Fruit fly (Drosophila melanogaster) whole organism, adult: Measurements from ENCODE around the gene Nedd8.

Experiments used
- CG11617 ChIP-seq: fragments of 200-800 bp; sonication (Bioruptor generic); optimal IDR thresholded peaks from 2 replicates; lab custom pipeline; 2017; ENCODE audit warnings: mild to moderate bottlenecking, missing biosample characterization, missing genetic modification reagents, missing genetic modification characterization
- CG12768 ChIP-seq: fragments of 200-800 bp; sonication (Bioruptor generic); optimal IDR thresholded peaks from 2 replicates; lab custom pipeline; 2017; ENCODE audit warnings: missing biosample characterization, missing genetic modification characterization, mild to moderate bottlenecking, moderate library complexity, missing genetic modification reagents
- CG1620 ChIP-seq: fragments of 200-800 bp; sonication (Bioruptor generic); optimal IDR thresholded peaks from 2 replicates; lab custom pipeline; 2016; ENCODE audit warnings: missing biosample characterization, missing genetic modification characterization
- CG7101 ChIP-seq: fragments of 200-800 bp; sonication (Bioruptor generic); optimal IDR thresholded peaks from 2 replicates; lab custom pipeline; 2018; ENCODE audit warnings: missing biosample characterization, mild to moderate bottlenecking, missing genetic modification characterization, moderate library complexity
- Clk ChIP-seq: fragments of 200-800 bp; sonication (Bioruptor generic); optimal IDR thresholded peaks from 2 replicates; lab custom pipeline; 2017; ENCODE audit warnings: missing biosample characterization, missing genetic modification characterization
- Crg-1 ChIP-seq: fragments of 200-800 bp; sonication (Bioruptor generic); optimal IDR thresholded peaks from 2 replicates; lab custom pipeline; 2016; ENCODE audit warnings: missing biosample characterization, missing genetic modification characterization
- Hr96 ChIP-seq: fragments of 200-800 bp; sonication (Bioruptor generic); optimal IDR thresholded peaks from 2 replicates; lab custom pipeline; 2016; ENCODE audit warnings: missing biosample characterization, missing genetic modification characterization
- Mnt ChIP-seq: fragments of 200-800 bp; sonication (Bioruptor generic); optimal IDR thresholded peaks from 2 replicates; lab custom pipeline; 2016; ENCODE audit warnings: missing biosample characterization, mild to moderate bottlenecking, missing genetic modification characterization
- bab1 ChIP-seq: fragments of 200-800 bp; sonication (Bioruptor generic); optimal IDR thresholded peaks from 3 replicates; lab custom pipeline; 2019; ENCODE audit warnings: missing biosample characterization, mild to moderate bottlenecking, missing genetic modification characterization, moderate library complexity
- ovo ChIP-seq: fragments of 200-800 bp; sonication (Bioruptor generic); optimal IDR thresholded peaks from 2 replicates; lab custom pipeline; 2016; ENCODE audit warnings: missing biosample characterization, missing genetic modification characterization
- tj ChIP-seq: fragments of 200-800 bp; sonication (Bioruptor generic); optimal IDR thresholded peaks from 3 replicates; lab custom pipeline; 2017; ENCODE audit warnings: missing biosample characterization, mild to moderate bottlenecking, missing genetic modification characterization, moderate library complexity
- toe ChIP-seq: fragments of 200-800 bp; sonication (Bioruptor generic); optimal IDR thresholded peaks from 2 replicates; lab custom pipeline; 2016; ENCODE audit warnings: missing biosample characterization, missing genetic modification characterization

DNA sequence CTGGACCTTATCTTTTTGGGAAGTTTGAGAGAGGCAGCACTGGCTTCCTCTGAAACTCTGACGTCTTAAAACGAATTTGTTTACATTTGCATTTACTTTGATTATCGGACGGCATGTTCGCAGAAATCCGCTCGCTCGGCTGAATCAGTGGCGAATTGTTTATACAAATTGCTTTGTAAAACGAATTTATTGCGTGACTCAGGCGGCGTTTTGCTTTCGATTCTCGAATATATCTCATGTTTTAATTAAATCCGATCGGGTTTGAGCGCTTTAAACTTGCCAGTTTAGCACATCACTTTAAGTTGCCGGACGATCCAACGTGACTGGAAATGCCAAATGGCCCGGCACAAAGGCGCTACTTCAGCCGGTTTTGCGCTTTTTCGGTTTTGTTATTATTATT lies 32.5 kb upstream of the Nedd8 start:
- no peak for TF ChIP-seq CG11617 (GFP tag; lab: Kevin White, UChicago)
- no peak for TF ChIP-seq Mnt (GFP tag; lab: Kevin White, UChicago)
- TF ChIP-seq CG7101 (tag; lab: Kevin White, UChicago): no peak
- TF ChIP-seq Hr96 (GFP tag; lab: Kevin White, UChicago): no peak
- peak; percentile 51 for TF ChIP-seq tj (GFP tag; lab: Kevin White, UChicago)
- no peak for TF ChIP-seq toe
- no peak for TF ChIP-seq CG1620 (GFP tag; lab: Kevin White, UChicago)
- TF ChIP-seq bab1: no peak
- no peak for TF ChIP-seq Crg-1 (GFP tag; lab: Kevin White, UChicago)
- no peak for TF ChIP-seq Clk (GFP tag; lab: Kevin White, UChicago)
- TF ChIP-seq ovo (GFP tag; lab: Kevin White, UChicago): no peak
- TF ChIP-seq CG12768 (GFP tag; lab: Kevin White, UChicago): no peak
